Worm (Caenorhabditis elegans): ENCODE data around the gene gid-8.

The gid-8 gene

ce11 chrV:1459374-1459926, 8.1 kb upstream of the gid-8 start (continued):
- TF ChIP-seq nhr-84 (tag; optimal IDR thresholded peaks at IDR 0.05) (no peak), unc-98 (GFP tag; IDR thresholded peaks at IDR 0.05) (no peak), swsn-7 (tag; optimal IDR thresholded peaks at IDR 0.05) (no peak), grh-1 (GFP tag; IDR thresholded peaks at IDR 0.05) (no peak), fos-1 (tag; optimal IDR thresholded peaks at IDR 0.05) (no peak), lin-14 (GFP tag; optimal IDR thresholded peaks at IDR 0.05) (no peak), lin-35 (GFP tag; optimal IDR thresholded peaks at IDR 0.05) (peak in 1 of 2 experiments; percentile 12), fkh-8 (tag; optimal IDR thresholded peaks at IDR 0.05) (no peak), nhr-20 (tag; optimal IDR thresholded peaks at IDR 0.05) (peak; percentile 18), jun-1 (tag; optimal IDR thresholded peaks at IDR 0.05) (peak; percentile 44), blmp-1 (tag; optimal IDR thresholded peaks at IDR 0.05) (no peak), efl-1 (optimal IDR thresholded peaks at IDR 0.05) (no peak), efl-1 (GFP tag; optimal IDR thresholded peaks at IDR 0.05 in 1 of 2) (peak in 1 of 2 experiments; percentile 91), hpl-2 (GFP tag; optimal IDR thresholded peaks at IDR 0.05) (no peak), xbp-1 (tag; optimal IDR thresholded peaks at IDR 0.05) (no peak), Y116A8C.19 (tag; optimal IDR thresholded peaks at IDR 0.05; ENCODE audit: borderline replicate concordance) (no peak), ces-1 (GFP tag; optimal IDR thresholded peaks at IDR 0.05) (no peak)

ce11 chrV:1460069-1460468, 7.5 kb upstream of the gid-8 start, which contains the start of gene hacd-1:
hacd-1 (plus strand) TSS chrV:1460369.
- TF ChIP-seq hlh-4 (tag; optimal IDR thresholded peaks at IDR 0.05) (no peak), vab-15 (tag; optimal IDR thresholded peaks at IDR 0.05) (no peak), egl-13 (tag; optimal IDR thresholded peaks at IDR 0.05) (no peak), unc-62 (GFP tag; optimal IDR thresholded peaks at IDR 0.05) (no peak), nhr-11 (tag; optimal IDR thresholded peaks at IDR 0.05) (no peak), nhr-77 (tag; optimal IDR thresholded peaks at IDR 0.05) (no peak), ceh-90 (tag; optimal IDR thresholded peaks at IDR 0.05) (no peak), zip-4 (GFP tag; optimal IDR thresholded peaks at IDR 0.05) (no peak), zag-1 (tag; optimal IDR thresholded peaks at IDR 0.05) (no peak), nhr-71 (tag; optimal IDR thresholded peaks at IDR 0.05) (no peak), tlp-1 (tag; optimal IDR thresholded peaks at IDR 0.05) (no peak)

DNA sequence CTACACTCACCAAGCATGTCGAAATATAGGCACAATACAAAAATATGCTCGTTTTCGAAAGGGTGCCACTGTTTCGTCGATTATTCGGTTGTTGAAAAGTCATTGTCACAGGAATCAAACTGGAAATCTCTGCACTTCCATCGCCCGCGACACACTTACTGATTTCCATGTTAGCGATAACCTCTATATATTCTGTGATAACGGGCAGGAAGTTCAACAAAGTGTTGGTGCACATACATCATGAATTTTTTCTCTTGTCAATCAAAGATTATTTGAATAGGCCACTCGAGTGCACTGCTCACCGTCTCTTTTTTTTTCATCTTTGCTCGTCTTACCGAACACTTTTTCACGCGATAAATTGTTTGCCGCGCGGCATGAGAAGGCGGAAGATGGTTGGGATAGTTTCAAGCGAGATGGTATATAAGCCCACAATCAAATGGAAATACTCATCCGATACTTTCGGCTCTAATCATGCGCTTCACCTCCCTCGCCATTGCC, 3.0 kb upstream of the gid-8 start, which contains the start of the genes fpn-1.2 and pqn-54:
Gene fpn-1.2 (minus strand): TSS at position 157 of the 498 bp plus-strand sequence.
Gene pqn-54 (plus strand): TSS at position 448 of the 498 bp plus-strand sequence.
- TF ChIP-seq mef-2 (tag; optimal IDR thresholded peaks at IDR 0.05) (no peak), elt-2 (tag; optimal IDR thresholded peaks at IDR 0.05) (peak; percentile 10)

DNA sequence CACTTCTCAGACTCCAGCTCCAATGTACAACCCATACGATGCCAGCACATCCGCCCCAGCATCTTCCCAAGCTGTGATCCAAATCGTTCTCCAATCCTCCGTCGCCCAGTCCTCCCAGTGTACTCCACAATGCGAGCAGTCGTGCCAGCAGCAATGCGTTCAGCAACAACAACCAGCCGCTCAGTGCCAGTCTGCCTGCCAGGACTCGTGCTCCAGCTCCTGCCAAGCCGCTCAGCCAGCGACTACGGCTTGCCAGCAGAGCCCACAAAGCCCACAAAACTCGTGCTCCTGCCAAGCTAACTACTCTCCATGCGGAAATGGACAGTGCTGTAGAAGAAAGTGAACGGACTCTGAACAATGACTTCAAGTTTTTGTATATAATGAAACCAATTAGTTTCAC, 1.6 kb upstream of the gid-8 start:
- TF ChIP-seq pax-3 (tag; optimal IDR thresholded peaks at IDR 0.05) (no peak), efl-1 (optimal IDR thresholded peaks at IDR 0.05) (no peak), efl-1 (GFP tag; optimal IDR thresholded peaks at IDR 0.05 in 1 of 2) (peak in 1 of 2 experiments; percentile 40)

ce11 chrV:1466949-1467348, 595 bp upstream of the gid-8 start:
- TF ChIP-seq tlp-1 (tag; optimal IDR thresholded peaks at IDR 0.05) (no peak), lir-3 (tag; optimal IDR thresholded peaks at IDR 0.05; ENCODE audit: poor library complexity) (no peak), fkh-8 (tag; optimal IDR thresholded peaks at IDR 0.05) (peak; percentile 55), nhr-20 (tag; optimal IDR thresholded peaks at IDR 0.05) (peak; percentile 21), zag-1 (tag; optimal IDR thresholded peaks at IDR 0.05) (no peak), nhr-71 (tag; optimal IDR thresholded peaks at IDR 0.05) (peak; percentile 43), ztf-4 (tag; optimal IDR thresholded peaks at IDR 0.05) (no peak), elt-2 (tag; optimal IDR thresholded peaks at IDR 0.05) (no peak), C16A3.4 (tag; optimal IDR thresholded peaks at IDR 0.05) (peak; percentile 10), nhr-47 (tag; optimal IDR thresholded peaks at IDR 0.05) (peak; percentile 8), dpl-1 (GFP tag; optimal IDR thresholded peaks at IDR 0.05) (peak in 1 of 3 experiments; percentile 30), ceh-90 (tag; optimal IDR thresholded peaks at IDR 0.05) (no peak), snu-23 (GFP tag; optimal IDR thresholded peaks at IDR 0.05) (peak; percentile 26), mdl-1 (tag; optimal IDR thresholded peaks at IDR 0.05) (peak in 1 of 2 experiments; percentile 11), efl-1 (optimal IDR thresholded peaks at IDR 0.05) (peak; percentile 8 to 17), efl-1 (GFP tag; optimal IDR thresholded peaks at IDR 0.05 in 1 of 2) (peak in 1 of 2 experiments; percentile 71), lsy-2 (tag; optimal IDR thresholded peaks at IDR 0.05) (peak in 1 of 2 experiments; percentile 3), lin-35 (GFP tag; optimal IDR thresholded peaks at IDR 0.05) (peak; percentile 11 to 62), nhr-12 (tag; optimal IDR thresholded peaks at IDR 0.05) (no peak), xbp-1 (tag; optimal IDR thresholded peaks at IDR 0.05) (no peak), ceh-82 (tag; optimal IDR thresholded peaks at IDR 0.05) (peak in 2 of 3 experiments; percentile 6 to 15)

Data from whole organism, L1 larva.